Fruit fly (Drosophila melanogaster) whole organism, embryonic: ENCODE measurements around the gene CG8292.

ENCODE experiments used
- Asciz ChIP-seq: fragments of 200-800 bp; sonication (Bioruptor generic); optimal IDR thresholded peaks from 2 replicates; lab custom pipeline; 2017; ENCODE audit warnings: missing biosample characterization, mild to moderate bottlenecking, missing genetic modification characterization, missing genetic modification reagents
- Atf-2 ChIP-seq: fragments of 200-800 bp; sonication (Bioruptor generic); optimal IDR thresholded peaks from 2 replicates; lab custom pipeline; 2016; ENCODE audit warnings: missing biosample characterization, missing genetic modification characterization
- CG10267 ChIP-seq: fragments of 200-800 bp; sonication (Bioruptor generic); optimal IDR thresholded peaks from 2 replicates; lab custom pipeline; 2018; ENCODE audit warnings: missing biosample characterization, mild to moderate bottlenecking, missing genetic modification characterization, moderate library complexity
- CG12659 ChIP-seq: fragments of 200-800 bp; sonication (Bioruptor generic); optimal IDR thresholded peaks from 3 replicates; lab custom pipeline; 2017; ENCODE audit warnings: mild to moderate bottlenecking, missing biosample characterization, missing genetic modification reagents, missing genetic modification characterization
- CG8281 ChIP-seq: fragments of 200-800 bp; sonication (Bioruptor generic); optimal IDR thresholded peaks from 2 replicates; lab custom pipeline; 2018; ENCODE audit warnings: missing biosample characterization, mild to moderate bottlenecking, missing genetic modification characterization, moderate library complexity
- H15 ChIP-seq: fragments of 200-800 bp; sonication (Bioruptor generic); IDR thresholded peaks from 3 replicates; pipeline ENCODE4 v1.3.6; 2022; ENCODE audit warnings: missing biosample characterization, missing genetic modification characterization
- br ChIP-seq: fragments of >200 bp; optimal IDR thresholded peaks from 2 replicates; lab custom pipeline; 2017
- caup ChIP-seq: fragments of 200-800 bp; sonication (Bioruptor generic); optimal IDR thresholded peaks from 3 replicates; lab custom pipeline; 2017; ENCODE audit warnings: missing biosample characterization, mild to moderate bottlenecking, missing genetic modification characterization, moderate library complexity; ENCODE audit not compliant: severe bottlenecking
- fd96Cb ChIP-seq: fragments of 200-800 bp; sonication (Bioruptor generic); optimal IDR thresholded peaks from 2 replicates; lab custom pipeline; 2018; ENCODE audit warnings: missing biosample characterization, mild to moderate bottlenecking, missing genetic modification characterization, moderate library complexity
- kni ChIP-seq: fragments of 200-800 bp; sonication (Bioruptor generic); optimal IDR thresholded peaks from 3 replicates; lab custom pipeline; 2017; ENCODE audit warnings: mild to moderate bottlenecking, missing biosample characterization, missing genetic modification reagents, missing genetic modification characterization
- tio ChIP-seq: fragments of 200-800 bp; sonication (Bioruptor generic); optimal IDR thresholded peaks from 2 replicates; lab custom pipeline; 2017; ENCODE audit warnings: missing biosample characterization, missing genetic modification characterization, inconsistent platforms
- zfh2 ChIP-seq: fragments of 200-800 bp; sonication (Bioruptor generic); optimal IDR thresholded peaks from 2 replicates; lab custom pipeline; 2016; ENCODE audit warnings: missing biosample characterization, missing genetic modification characterization

DNA sequence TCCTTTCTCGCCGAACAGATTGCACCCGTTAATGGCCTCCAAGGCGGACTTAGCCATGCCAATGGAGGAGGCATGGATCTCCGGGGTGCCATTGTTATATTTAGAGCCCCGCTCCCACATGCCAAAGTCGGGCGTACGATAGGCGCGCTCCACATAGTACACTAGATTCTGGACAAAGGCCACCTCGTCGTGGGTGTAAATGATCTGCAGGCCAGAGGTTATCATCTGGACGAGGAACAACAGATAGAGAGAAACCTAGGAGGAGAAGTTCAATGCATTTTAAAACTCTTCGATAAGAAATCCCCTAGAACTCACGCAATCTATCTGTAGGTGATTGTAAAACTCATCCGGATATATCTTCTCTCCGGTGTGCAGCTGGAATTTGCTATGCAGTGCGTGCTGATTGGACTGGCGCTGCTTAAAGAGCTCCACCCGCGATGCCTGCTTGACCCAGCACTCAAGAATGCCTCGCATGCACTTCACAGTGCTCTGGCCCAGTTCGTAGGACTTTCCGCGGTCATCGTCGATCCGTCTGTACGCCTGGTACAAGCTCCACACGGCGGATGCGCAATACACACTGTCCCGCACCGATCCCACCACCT is 22.0 kb downstream of the CG8292 start:
- no peak for TF ChIP-seq CG10267 (tag; lab: Kevin White, UChicago)
- no peak for TF ChIP-seq CG8281
- TF ChIP-seq Asciz (GFP tag; lab: Kevin White, UChicago), result no peak
- TF ChIP-seq H15, result no peak
- TF ChIP-seq zfh2, result no peak
- TF ChIP-seq CG12659 (GFP tag; lab: Kevin White, UChicago), result no peak
- TF ChIP-seq tio (GFP tag; lab: Kevin White, UChicago), result no peak
- no peak for TF ChIP-seq Atf-2 (GFP tag; lab: Kevin White, UChicago)
- no peak for TF ChIP-seq caup (GFP tag; lab: Kevin White, UChicago)
- TF ChIP-seq br (lab: Kevin White, UChicago), result no peak
- no peak for TF ChIP-seq fd96Cb (tag; lab: Kevin White, UChicago)
- TF ChIP-seq kni (GFP tag; lab: Kevin White, UChicago), result no peak
